Worm (Caenorhabditis elegans): ENCODE data around the gene brc-1.
"Not testable (repeated sequence)": the region's sequence is repeated elsewhere in the genome, so short reads cannot be mapped to it uniquely, and the experiment has no call there.

brc-1 gene

ce11 chrIII:3875608-3876007 is 12.8 kb upstream of the brc-1 start:
- TF ChIP-seq him-1 (tag; optimal IDR thresholded peaks at IDR 0.05) (no peak), W03F9.2 (tag; optimal IDR thresholded peaks at IDR 0.05) (no peak), dao-5 (tag; optimal IDR thresholded peaks at IDR 0.05) (no peak)

- TF ChIP-seq dao-5 (tag; optimal IDR thresholded peaks at IDR 0.05) (no peak), him-1 (tag; optimal IDR thresholded peaks at IDR 0.05) (no peak), W03F9.2 (tag; optimal IDR thresholded peaks at IDR 0.05) (no peak)
These were observed 12.1 kb upstream of the brc-1 start for ce11 chrIII:3874895-3875294.

- TF ChIP-seq dao-5 (tag; optimal IDR thresholded peaks at IDR 0.05): no peak
- TF ChIP-seq him-1 (tag; optimal IDR thresholded peaks at IDR 0.05): no peak
- TF ChIP-seq W03F9.2 (tag; optimal IDR thresholded peaks at IDR 0.05): no peak
These were observed 11.7 kb upstream of the brc-1 start for ce11 chrIII:3874492-3874891.

DNA sequence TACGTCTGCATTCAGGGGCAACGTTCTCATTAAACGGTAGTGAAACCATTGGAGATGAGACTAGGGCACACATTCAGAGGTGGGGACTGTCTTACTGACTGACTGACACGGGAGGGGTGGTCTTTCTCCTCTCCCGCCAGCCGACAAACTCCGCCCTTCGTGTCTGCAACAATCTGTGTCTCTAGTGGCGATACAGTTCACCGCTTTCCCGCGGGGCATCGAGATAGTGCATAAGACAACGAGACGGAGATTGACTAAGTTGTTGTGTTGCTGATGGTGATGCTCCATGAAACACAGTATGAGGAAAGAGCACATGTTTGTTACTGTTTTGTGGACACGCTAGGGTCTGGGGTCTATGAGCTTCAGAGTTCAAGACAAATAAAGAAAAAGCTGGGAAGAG is 10.7 kb upstream of the brc-1 start:
- no peak for TF ChIP-seq him-1 (tag; optimal IDR thresholded peaks at IDR 0.05)

DNA sequence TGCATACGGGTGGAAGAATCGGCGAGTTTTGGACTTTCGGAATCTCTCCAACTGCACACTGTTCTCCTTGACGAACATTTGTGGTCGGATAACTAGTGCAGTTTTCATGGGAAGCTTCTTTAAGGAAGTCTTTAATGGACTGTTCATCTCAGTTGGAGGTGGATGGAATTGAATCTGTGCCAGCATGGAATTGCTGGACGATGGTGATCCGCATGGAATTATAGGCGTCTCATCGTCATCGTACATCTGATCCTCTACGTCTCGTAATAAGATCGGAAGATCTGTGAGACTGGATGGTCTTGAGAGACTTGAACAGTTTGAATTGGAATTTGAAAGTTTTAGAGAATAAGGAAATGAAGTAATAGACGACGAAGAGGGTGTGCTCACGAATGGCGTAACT is 10.2 kb upstream of the brc-1 start:
- no peak for TF ChIP-seq him-1 (tag; optimal IDR thresholded peaks at IDR 0.05)
- no peak for TF ChIP-seq W03F9.2 (tag; optimal IDR thresholded peaks at IDR 0.05)
- no peak for TF ChIP-seq dao-5 (tag; optimal IDR thresholded peaks at IDR 0.05)

ce11 chrIII:3871763-3872486 is 9.2 kb upstream of the brc-1 start:
- no peak for TF ChIP-seq dao-5 (tag; optimal IDR thresholded peaks at IDR 0.05)
- TF ChIP-seq W03F9.2 (tag; optimal IDR thresholded peaks at IDR 0.05): no peak
- no peak for TF ChIP-seq him-1 (tag; optimal IDR thresholded peaks at IDR 0.05)

- peak; percentile 49 for TF ChIP-seq dao-5 (tag; optimal IDR thresholded peaks at IDR 0.05)
- peak; percentile 66 for TF ChIP-seq W03F9.2 (tag; optimal IDR thresholded peaks at IDR 0.05)
- no peak for TF ChIP-seq him-1 (tag; optimal IDR thresholded peaks at IDR 0.05)
These were observed 6.6 kb upstream of the brc-1 start for ce11 chrIII:3869292-3869781.

- TF ChIP-seq dao-5 (tag; optimal IDR thresholded peaks at IDR 0.05) (no peak), him-1 (tag; optimal IDR thresholded peaks at IDR 0.05) (no peak), W03F9.2 (tag; optimal IDR thresholded peaks at IDR 0.05) (no peak)
These were observed 5.5 kb upstream of the brc-1 start for ce11 chrIII:3867937-3868929.

DNA sequence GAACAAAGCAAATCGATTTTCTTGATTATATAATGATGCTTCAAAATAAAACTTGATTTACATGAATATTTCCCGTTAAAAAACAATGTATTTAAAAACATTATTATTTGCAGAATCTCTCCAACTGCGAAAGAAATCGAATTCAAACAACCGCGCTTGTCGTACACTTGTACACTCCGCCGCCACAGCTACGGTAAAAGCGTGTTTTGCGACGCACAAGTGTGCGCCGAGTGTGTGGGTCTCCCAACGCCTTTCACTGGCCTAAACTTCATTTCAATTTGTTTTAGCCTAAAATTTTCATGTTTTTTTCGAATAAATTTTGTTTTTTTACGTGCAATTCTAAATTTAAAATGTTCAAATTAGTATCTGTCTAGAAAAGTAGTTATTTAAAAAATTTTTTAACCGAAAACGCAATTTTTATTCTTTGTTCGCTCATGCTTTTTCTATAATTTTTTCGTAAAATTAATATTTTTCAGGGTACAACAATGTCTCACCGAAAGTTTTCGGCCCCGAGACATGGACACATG is 4.7 kb upstream of the brc-1 start, which contains the start of gene rpl-3:
rpl-3 (plus strand) TSS at position 477 of the 527 bp plus-strand sequence.
- peak; percentile 100 for TF ChIP-seq him-1 (tag; optimal IDR thresholded peaks at IDR 0.05)
- peak; percentile 95 for TF ChIP-seq dao-5 (tag; optimal IDR thresholded peaks at IDR 0.05)
- TF ChIP-seq W03F9.2 (tag; optimal IDR thresholded peaks at IDR 0.05): peak; percentile 99

ce11 chrIII:3863814-3864507 is 1.2 kb upstream of the brc-1 start, which contains the start of gene acs-19:
acs-19 (plus strand) TSS chrIII:3864489.
- TF ChIP-seq W03F9.2 (tag; optimal IDR thresholded peaks at IDR 0.05) (no peak), dao-5 (tag; optimal IDR thresholded peaks at IDR 0.05) (no peak), him-1 (tag; optimal IDR thresholded peaks at IDR 0.05) (no peak)

DNA sequence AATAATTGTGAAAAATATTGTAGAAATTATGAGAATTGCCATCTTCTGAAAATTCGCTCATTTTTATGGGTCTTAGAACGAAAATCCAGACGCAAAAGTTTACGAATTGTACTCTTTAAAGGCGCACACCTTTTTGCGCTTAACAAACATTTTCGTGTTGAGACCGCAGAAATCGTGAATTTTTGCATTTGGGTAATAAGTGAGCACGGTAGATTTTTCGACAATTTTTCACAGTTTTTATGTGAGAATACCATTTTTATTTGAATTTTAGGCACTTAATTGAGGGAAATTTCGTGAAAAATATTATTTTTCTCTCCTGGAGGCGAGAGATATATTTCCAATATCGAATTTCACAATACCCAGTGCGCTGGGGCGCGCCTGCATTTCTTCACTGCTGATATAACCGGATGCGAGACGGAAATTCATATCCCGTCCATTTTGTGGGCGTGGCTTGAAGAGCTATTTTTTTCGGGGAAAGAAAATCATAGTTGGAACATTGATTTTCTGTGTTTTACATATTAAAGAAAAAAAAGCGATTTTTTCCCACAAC is 10.7 kb downstream of the brc-1 start, which contains the start of gene cyp-25A4:
cyp-25A4 (minus strand) TSS at position 51 of the 550 bp plus-strand sequence.
- TF ChIP-seq him-1, dao-5, W03F9.2 (tag; optimal IDR thresholded peaks at IDR 0.05): not testable (repeated sequence)

ce11 chrIII:3844746-3845145 is 18.0 kb downstream of the brc-1 start, which contains the start of gene maph-1.3:
maph-1.3 (plus strand) TSS chrIII:3844893.
- TF ChIP-seq dao-5, him-1, W03F9.2 (tag; optimal IDR thresholded peaks at IDR 0.05): not testable (repeated sequence)

All from whole organism, L4/young adult.